ENCODE assay signal across 3 worm cellular contexts in the genomic region with DNA sequence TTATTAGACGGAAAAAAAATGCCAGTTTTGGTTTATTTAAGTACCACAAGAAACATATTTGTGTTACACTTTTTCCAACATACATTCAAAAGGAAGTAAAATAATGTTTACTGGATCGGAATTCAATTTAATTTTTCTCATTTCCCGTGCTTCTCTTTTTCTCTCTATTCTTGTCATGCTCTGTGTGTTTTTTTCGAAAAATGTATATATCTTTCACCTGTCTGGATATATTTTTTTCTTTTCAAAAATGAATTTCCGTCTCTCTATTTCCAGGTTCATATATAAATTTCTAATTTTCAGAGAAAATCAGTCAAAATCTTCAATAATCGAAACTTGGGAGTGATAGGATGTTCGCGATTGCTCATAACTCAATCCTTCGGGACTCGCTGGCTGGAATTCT.
TF ChIP-seq lines count a peak whose summit lies in the region.

A gene (plus strand): TSS at position 301 of the 400 bp plus-strand sequence.

TF ChIP-seq in whole organism, L1 larva, 84 proteins besides CTCF, POLR2A, EP300 and RAD21:
- TF ChIP-seq efl-1 (optimal IDR thresholded peaks at IDR 0.05; lab: Kevin White, UChicago) (no peak), efl-1 (GFP tag; optimal IDR thresholded peaks at IDR 0.05 in 1 of 2; lab: Kevin White, UChicago) (peak in 1 of 2 experiments; percentile 26), fkh-8 (tag; optimal IDR thresholded peaks at IDR 0.05; lab: Kevin White, UChicago) (peak; percentile 21), aha-1 (tag; optimal IDR thresholded peaks at IDR 0.05; lab: Kevin White, UChicago) (no peak), lin-14 (GFP tag; optimal IDR thresholded peaks at IDR 0.05; lab: Kevin White, UChicago) (peak; percentile 17)

TF ChIP-seq in whole organism, late embryonic, 69 proteins besides CTCF, POLR2A, EP300 and RAD21:
- TF ChIP-seq unc-42 (tag; optimal IDR thresholded peaks at IDR 0.05; lab: Kevin White, UChicago) (peak; percentile 9), pros-1 (tag; optimal IDR thresholded peaks at IDR 0.05; lab: Kevin White, UChicago) (no peak)

TF ChIP-seq in whole organism, mixed stage, embryonic, 35 proteins besides CTCF, POLR2A, EP300 and RAD21:
- TF ChIP-seq ces-1 (GFP tag; optimal IDR thresholded peaks at IDR 0.05; lab: Kevin White, UChicago) (peak; percentile 37), hlh-1 (tag; optimal IDR thresholded peaks at IDR 0.05; lab: Kevin White, UChicago) (no peak)
